Worm (Caenorhabditis elegans) whole organism, mixed stage, embryonic: ENCODE measurements around the gene T19H12.15.
A peak's percentile ranks its signal among the peaks of the same experiment; 100 is the strongest.

Source experiments
- M03D4.4 ChIP-seq: sonication (generic microtip); optimal IDR thresholded peaks from 2 replicates; lab custom pipeline; 2017; ENCODE audit warnings: mild to moderate bottlenecking, missing genetic modification characterization, missing compliant biosample characterization
- bed-3 ChIP-seq: fragments of 200-800 bp; sonication (Bioruptor generic); optimal IDR thresholded peaks from 3 replicates; lab custom pipeline; 2018; ENCODE audit warnings: mild to moderate bottlenecking, missing genetic modification characterization, moderate library complexity, missing compliant biosample characterization
- blmp-1 ChIP-seq: fragments of 150-350 bp; optimal IDR thresholded peaks from 2 replicates; lab custom pipeline; 2014; ENCODE audit warnings: missing biosample characterization, missing genetic modification characterization
- ceh-39 ChIP-seq: fragments of 150-350 bp; optimal IDR thresholded peaks from 2 replicates; lab custom pipeline; 2014; ENCODE audit warnings: missing biosample characterization, missing genetic modification characterization
- ceh-83 ChIP-seq: fragments of 200-800 bp; sonication (Bioruptor generic); optimal IDR thresholded peaks from 2 replicates; lab custom pipeline; 2018; ENCODE audit warnings: mild to moderate bottlenecking, missing genetic modification characterization, missing compliant biosample characterization
- ces-1 ChIP-seq: fragments of 150-350 bp; optimal IDR thresholded peaks from 2 replicates; lab custom pipeline; 2014; ENCODE audit warnings: missing biosample characterization, missing genetic modification reagents, missing genetic modification characterization
- cnd-1 ChIP-seq: fragments of 200-800 bp; sonication (Bioruptor generic); optimal IDR thresholded peaks from 2 replicates; lab custom pipeline; 2018; ENCODE audit warnings: mild to moderate bottlenecking, missing genetic modification characterization, missing compliant biosample characterization
- drap-1 ChIP-seq: fragments of 200-800 bp; sonication (Bioruptor generic); optimal IDR thresholded peaks from 3 replicates; lab custom pipeline; 2018; ENCODE audit warnings: mild to moderate bottlenecking, missing genetic modification characterization, missing compliant biosample characterization
- elt-1 ChIP-seq: sonication (generic microtip); optimal IDR thresholded peaks from 2 replicates; lab custom pipeline; 2017; ENCODE audit warnings: missing genetic modification characterization, mild to moderate bottlenecking, missing compliant biosample characterization, antibody characterized with exemption, moderate library complexity, borderline replicate concordance; ENCODE audit not compliant: insufficient read depth
- elt-3 ChIP-seq: fragments of 150-350 bp; optimal IDR thresholded peaks from 2 replicates; lab custom pipeline; 2014; ENCODE audit warnings: missing biosample characterization, missing genetic modification characterization
- flh-1 ChIP-seq: fragments of 200-800 bp; sonication (Bioruptor generic); optimal IDR thresholded peaks from 2 replicates; lab custom pipeline; 2018; ENCODE audit warnings: mild to moderate bottlenecking, missing genetic modification characterization, moderate library complexity, missing compliant biosample characterization
- ham-2 ChIP-seq: fragments of 200-800 bp; sonication (Bioruptor generic); optimal IDR thresholded peaks from 2 replicates; lab custom pipeline; 2018; ENCODE audit warnings: mild to moderate bottlenecking, missing genetic modification characterization, missing compliant biosample characterization
- hlh-1 ChIP-seq: fragments of 150-350 bp; optimal IDR thresholded peaks from 2 replicates; lab custom pipeline; 2014; ENCODE audit warnings: missing biosample characterization, missing genetic modification reagents, missing genetic modification characterization
- lin-13 ChIP-seq: fragments of 150-350 bp; optimal IDR thresholded peaks from 2 replicates; lab custom pipeline; 2014; ENCODE audit warnings: missing biosample characterization, missing genetic modification characterization
- lin-32 ChIP-seq: fragments of 200-800 bp; sonication (Bioruptor generic); optimal IDR thresholded peaks from 2 replicates; lab custom pipeline; 2018; ENCODE audit warnings: mild to moderate bottlenecking, missing genetic modification characterization, missing compliant biosample characterization
- lsy-2 ChIP-seq: fragments of 150-350 bp; optimal IDR thresholded peaks from 2 replicates; lab custom pipeline; 2014; ENCODE audit warnings: missing biosample characterization, missing genetic modification characterization
- mab-5 ChIP-seq: fragments of 150-350 bp; optimal IDR thresholded peaks from 2 replicates; lab custom pipeline; 2014; ENCODE audit warnings: missing biosample characterization, missing genetic modification characterization
- mep-1 ChIP-seq: fragments of 150-350 bp; optimal IDR thresholded peaks from 2 replicates; lab custom pipeline; 2017; ENCODE audit warnings: missing biosample characterization, missing genetic modification reagents, missing genetic modification characterization, inconsistent platforms
- mls-2 ChIP-seq: sonication (generic microtip); optimal IDR thresholded peaks from 2 replicates; lab custom pipeline; 2016; ENCODE audit warnings: mild to moderate bottlenecking, missing genetic modification characterization, moderate library complexity, missing compliant biosample characterization
- nhr-12 ChIP-seq: fragments of 150-350 bp; optimal IDR thresholded peaks from 2 replicates; lab custom pipeline; 2014; ENCODE audit warnings: missing biosample characterization, missing genetic modification characterization
- nhr-2 ChIP-seq: fragments of 150-350 bp; optimal IDR thresholded peaks from 2 replicates; lab custom pipeline; 2014; ENCODE audit warnings: missing biosample characterization, missing genetic modification characterization
- nhr-237 ChIP-seq: fragments of 150-350 bp; optimal IDR thresholded peaks from 2 replicates; lab custom pipeline; 2014; ENCODE audit warnings: missing biosample characterization, missing genetic modification characterization
- nhr-28 ChIP-seq: fragments of 150-350 bp; optimal IDR thresholded peaks from 2 replicates; lab custom pipeline; 2014; ENCODE audit warnings: missing biosample characterization, missing genetic modification characterization
- nhr-76 ChIP-seq: sonication (generic microtip); optimal IDR thresholded peaks from 2 replicates; lab custom pipeline; 2017; ENCODE audit warnings: missing biosample characterization, missing genetic modification characterization
- pha-4 ChIP-seq: fragments of 150-350 bp; optimal IDR thresholded peaks from 2 replicates; lab custom pipeline; 2018; ENCODE audit warnings: missing biosample characterization, missing genetic modification reagents, missing genetic modification characterization
- sem-2 ChIP-seq: fragments of 200-800 bp; sonication (Bioruptor generic); optimal IDR thresholded peaks from 2 replicates; lab custom pipeline; 2018; ENCODE audit warnings: mild to moderate bottlenecking, missing genetic modification characterization, missing compliant biosample characterization
- snpc-4 ChIP-seq: fragments of 150-350 bp; optimal IDR thresholded peaks from 2 replicates; lab custom pipeline; 2014; ENCODE audit warnings: missing biosample characterization, missing genetic modification characterization
- sptf-1 ChIP-seq: sonication (generic microtip); optimal IDR thresholded peaks from 2 replicates; lab custom pipeline; 2017; ENCODE audit warnings: mild to moderate bottlenecking, missing genetic modification characterization, moderate library complexity, missing compliant biosample characterization
- tbx-8 ChIP-seq: fragments of 200-800 bp; sonication (Bioruptor generic); optimal IDR thresholded peaks from 2 replicates; lab custom pipeline; 2018; ENCODE audit warnings: mild to moderate bottlenecking, missing genetic modification characterization, moderate library complexity, missing compliant biosample characterization
- unc-120 ChIP-seq: sonication (generic microtip); optimal IDR thresholded peaks from 2 replicates; lab custom pipeline; 2017; ENCODE audit warnings: missing genetic modification characterization, missing compliant biosample characterization; ENCODE audit not compliant: poor library complexity, severe bottlenecking
- unc-39 ChIP-seq: fragments of 150-350 bp; optimal IDR thresholded peaks from 2 replicates; lab custom pipeline; 2014; ENCODE audit warnings: missing biosample characterization, missing genetic modification characterization
- unc-62 ChIP-seq: fragments of 150-350 bp; optimal IDR thresholded peaks from 2 replicates; lab custom pipeline; 2014; ENCODE audit warnings: missing biosample characterization, missing genetic modification reagents, missing genetic modification characterization
- zip-8 ChIP-seq: fragments of 150-350 bp; optimal IDR thresholded peaks from 2 replicates; lab custom pipeline; 2014; ENCODE audit warnings: missing biosample characterization, missing genetic modification characterization
- ztf-11 ChIP-seq: fragments of 150-350 bp; optimal IDR thresholded peaks from 2 replicates; lab custom pipeline; 2014; ENCODE audit warnings: missing biosample characterization, missing genetic modification characterization

T19H12.15 gene

ce11 chrV:4918091-4918624, 39.0 kb upstream of the T19H12.15 start, which contains the start of gene C02E7.7:
TSS of gene C02E7.7 (minus strand) at chrV:4918574.
- no peak for TF ChIP-seq nhr-12
- no peak for TF ChIP-seq lin-13 (tag; lab: Kevin White, UChicago)
- no peak for TF ChIP-seq nhr-2 (tag; lab: Kevin White, UChicago)
- no peak for TF ChIP-seq snpc-4 (tag; lab: Kevin White, UChicago)
- TF ChIP-seq nhr-237, result no peak
- TF ChIP-seq sem-2, result no peak
- TF ChIP-seq nhr-28 (tag; lab: Kevin White, UChicago), result no peak
- TF ChIP-seq nhr-76 (tag; lab: Kevin White, UChicago), result no peak
- TF ChIP-seq pha-4, result no peak
- no peak for TF ChIP-seq ham-2 (GFP tag; lab: Kevin White, UChicago)
- no peak for TF ChIP-seq ztf-11 (tag; lab: Kevin White, UChicago)
- no peak for TF ChIP-seq mab-5
- no peak for TF ChIP-seq unc-39 (tag; lab: Kevin White, UChicago)
- no peak for TF ChIP-seq ceh-39 (tag; lab: Kevin White, UChicago)
- no peak for TF ChIP-seq lin-32
- TF ChIP-seq cnd-1 (tag; lab: Kevin White, UChicago), result no peak
- TF ChIP-seq mls-2, result no peak
- TF ChIP-seq unc-120, result no peak
- TF ChIP-seq blmp-1, result no peak

ce11 chrV:4914879-4915278, 35.7 kb upstream of the T19H12.15 start, which contains the start of gene H23N18.6:
TSS of gene H23N18.6 (minus strand) at chrV:4915079.
- TF ChIP-seq sem-2 (no peak), ces-1 (GFP tag; lab: Kevin White, UChicago) (no peak), lin-32 (no peak), pha-4 (no peak), M03D4.4 (tag; lab: Kevin White, UChicago) (no peak), tbx-8 (no peak), ceh-39 (tag; lab: Kevin White, UChicago) (no peak), ham-2 (GFP tag; lab: Kevin White, UChicago) (no peak), ztf-11 (tag; lab: Kevin White, UChicago) (no peak), drap-1 (GFP tag; lab: Kevin White, UChicago) (no peak), sptf-1 (tag; lab: Kevin White, UChicago) (no peak), mep-1 (tag; lab: Kevin White, UChicago) (no peak), lsy-2 (tag; lab: Kevin White, UChicago) (no peak), elt-3 (tag; lab: Kevin White, UChicago) (no peak), bed-3 (no peak), unc-62 (GFP tag; lab: Kevin White, UChicago) (no peak)

- TF ChIP-seq mab-5, result no peak
Measured at ce11 chrV:4913853-4914252, 34.7 kb upstream of the T19H12.15 start.

- peak; percentile 0 for TF ChIP-seq elt-1 (tag; lab: Kevin White, UChicago)
- no peak for TF ChIP-seq mls-2
Measured at ce11 chrV:4912313-4912712, 33.2 kb upstream of the T19H12.15 start, which contains the start of gene H23N18.5. TSS of gene H23N18.5 (minus strand) at chrV:4912381.

- TF ChIP-seq sem-2, result no peak
- no peak for TF ChIP-seq lin-13 (tag; lab: Kevin White, UChicago)
- TF ChIP-seq zip-8 (tag; lab: Kevin White, UChicago), result no peak
- no peak for TF ChIP-seq pha-4
- no peak for TF ChIP-seq unc-120
- TF ChIP-seq sptf-1 (tag; lab: Kevin White, UChicago), result no peak
- TF ChIP-seq ceh-83 (GFP tag; lab: Kevin White, UChicago), result no peak
- no peak for TF ChIP-seq ztf-11 (tag; lab: Kevin White, UChicago)
- TF ChIP-seq hlh-1 (tag; lab: Kevin White, UChicago), result no peak
- no peak for TF ChIP-seq lsy-2 (tag; lab: Kevin White, UChicago)
- no peak for TF ChIP-seq flh-1
- no peak for TF ChIP-seq ceh-39 (tag; lab: Kevin White, UChicago)
- TF ChIP-seq bed-3, result no peak
- TF ChIP-seq unc-39 (tag; lab: Kevin White, UChicago), result no peak
- no peak for TF ChIP-seq ham-2 (GFP tag; lab: Kevin White, UChicago)
- TF ChIP-seq mep-1 (tag; lab: Kevin White, UChicago), result no peak
- no peak for TF ChIP-seq nhr-2 (tag; lab: Kevin White, UChicago)
Measured at ce11 chrV:4908591-4908990, 29.4 kb upstream of the T19H12.15 start, which contains the start of gene ugt-13. TSS of gene ugt-13 (plus strand) at chrV:4908884.
